Worm (Caenorhabditis elegans) whole organism, late embryonic: ENCODE results near the gene T02H6.8.

Experiments used
- C08G9.2 ChIP-seq: sonication (generic microtip); optimal IDR thresholded peaks from 2 replicates; lab custom pipeline; 2016; ENCODE audit warnings: mild to moderate bottlenecking, missing genetic modification characterization, moderate library complexity, missing compliant biosample characterization
- C38D4.7 ChIP-seq: fragments of 200-800 bp; sonication (Bioruptor generic); optimal IDR thresholded peaks from 2 replicates; lab custom pipeline; 2018; ENCODE audit warnings: mild to moderate bottlenecking, missing genetic modification characterization, moderate library complexity, missing compliant biosample characterization
- K09A11.1 ChIP-seq: sonication (generic microtip); optimal IDR thresholded peaks from 2 replicates; lab custom pipeline; 2017; ENCODE audit warnings: antibody characterized with exemption, mild to moderate bottlenecking, missing genetic modification characterization, missing compliant biosample characterization; ENCODE audit not compliant: insufficient read depth
- Y22D7AL.16 ChIP-seq: sonication (generic microtip); optimal IDR thresholded peaks from 2 replicates; lab custom pipeline; 2016; ENCODE audit warnings: missing genetic modification characterization, missing compliant biosample characterization
- ahr-1 ChIP-seq: sonication (generic microtip); optimal IDR thresholded peaks from 2 replicates; lab custom pipeline; 2016; ENCODE audit warnings: missing genetic modification characterization, missing compliant biosample characterization
- ceh-19 ChIP-seq: fragments of 200-800 bp; sonication (Bioruptor generic); optimal IDR thresholded peaks from 2 replicates; lab custom pipeline; 2018; ENCODE audit warnings: mild to moderate bottlenecking, missing genetic modification characterization, missing compliant biosample characterization
- ceh-24 ChIP-seq: sonication (generic microtip); optimal IDR thresholded peaks from 2 replicates; lab custom pipeline; 2016; ENCODE audit warnings: mild to moderate bottlenecking, missing genetic modification characterization, missing compliant biosample characterization
- ceh-30 ChIP-seq: fragments of 150-350 bp; optimal IDR thresholded peaks from 2 replicates; lab custom pipeline; 2014; ENCODE audit warnings: missing biosample characterization, missing genetic modification characterization
- ceh-31 ChIP-seq: sonication (generic microtip); optimal IDR thresholded peaks from 2 replicates; lab custom pipeline; 2016; ENCODE audit warnings: missing genetic modification characterization, missing compliant biosample characterization
- ceh-34 ChIP-seq: sonication (generic microtip); optimal IDR thresholded peaks from 2 replicates; lab custom pipeline; 2016; ENCODE audit warnings: mild to moderate bottlenecking, missing genetic modification characterization, missing compliant biosample characterization
- ceh-45 ChIP-seq: fragments of 200-800 bp; sonication (Bioruptor generic); IDR thresholded peaks from 2 replicates; pipeline ENCODE4 v1.3.6; 2022; ENCODE audit warnings: missing genetic modification reagents, missing genetic modification characterization, missing compliant biosample characterization
- che-1 ChIP-seq: sonication (generic microtip); optimal IDR thresholded peaks from 2 replicates; lab custom pipeline; 2016; ENCODE audit warnings: mild to moderate bottlenecking, missing genetic modification characterization, missing compliant biosample characterization
- dmd-4 ChIP-seq: sonication (generic microtip); optimal IDR thresholded peaks from 2 replicates; lab custom pipeline; 2016; ENCODE audit warnings: borderline replicate concordance, missing genetic modification characterization, missing compliant biosample characterization
- dve-1 ChIP-seq: sonication (generic microtip); optimal IDR thresholded peaks from 2 replicates; lab custom pipeline; 2017; ENCODE audit warnings: antibody characterized with exemption, mild to moderate bottlenecking, missing genetic modification characterization, missing compliant biosample characterization
- ets-4 ChIP-seq: sonication (generic microtip); optimal IDR thresholded peaks from 2 replicates; lab custom pipeline; 2016; ENCODE audit warnings: missing genetic modification characterization, missing compliant biosample characterization
- eyg-1 ChIP-seq: sonication (generic microtip); optimal IDR thresholded peaks from 2 replicates; lab custom pipeline; 2016; ENCODE audit warnings: missing genotype, missing genetic modification characterization, missing compliant biosample characterization
- fkh-10 ChIP-seq: fragments of 150-350 bp; optimal IDR thresholded peaks from 2 replicates; lab custom pipeline; 2014; ENCODE audit warnings: missing biosample characterization, missing genetic modification reagents, missing genetic modification characterization
- fkh-6 ChIP-seq: sonication (generic microtip); optimal IDR thresholded peaks from 2 replicates; lab custom pipeline; 2016; ENCODE audit warnings: missing genetic modification characterization, missing compliant biosample characterization
- hlh-13 ChIP-seq: fragments of 200-800 bp; sonication (Bioruptor generic); optimal IDR thresholded peaks from 2 replicates; lab custom pipeline; 2018; ENCODE audit warnings: mild to moderate bottlenecking, missing genetic modification characterization, missing compliant biosample characterization
- hlh-15 ChIP-seq: sonication (generic microtip); optimal IDR thresholded peaks from 2 replicates; lab custom pipeline; 2016; ENCODE audit warnings: missing genetic modification characterization, missing compliant biosample characterization
- hlh-30 ChIP-seq: sonication (generic microtip); optimal IDR thresholded peaks from 2 replicates; lab custom pipeline; 2017; ENCODE audit warnings: antibody characterized with exemption, missing genetic modification characterization, missing compliant biosample characterization; ENCODE audit not compliant: insufficient read depth
- hlh-6 ChIP-seq: sonication (generic microtip); optimal IDR thresholded peaks from 2 replicates; lab custom pipeline; 2016; ENCODE audit warnings: missing genotype, missing genetic modification characterization, missing compliant biosample characterization
- nhr-11 ChIP-seq: fragments of 150-350 bp; optimal IDR thresholded peaks from 2 replicates; lab custom pipeline; 2014; ENCODE audit warnings: missing biosample characterization, missing genetic modification characterization
- nhr-232 ChIP-seq: sonication (generic microtip); optimal IDR thresholded peaks from 2 replicates; lab custom pipeline; 2016; ENCODE audit warnings: missing genetic modification characterization, missing compliant biosample characterization
- odd-2 ChIP-seq: sonication (generic microtip); optimal IDR thresholded peaks from 2 replicates; lab custom pipeline; 2017; ENCODE audit warnings: antibody characterized with exemption, mild to moderate bottlenecking, missing genetic modification characterization, missing compliant biosample characterization
- pag-3 ChIP-seq: sonication (generic microtip); optimal IDR thresholded peaks from 2 replicates; lab custom pipeline; 2016; ENCODE audit warnings: missing compliant biosample characterization, missing genetic modification characterization, borderline replicate concordance
- pat-9 ChIP-seq: fragments of 200-800 bp; sonication (Bioruptor generic); optimal IDR thresholded peaks from 2 replicates; lab custom pipeline; 2018; ENCODE audit warnings: mild to moderate bottlenecking, missing genetic modification characterization, moderate library complexity, missing compliant biosample characterization
- pros-1 ChIP-seq: fragments of 150-350 bp; optimal IDR thresholded peaks from 2 replicates; lab custom pipeline; 2014; ENCODE audit warnings: missing biosample characterization, missing genetic modification reagents, missing genetic modification characterization
- ref-2 ChIP-seq: sonication (generic microtip); optimal IDR thresholded peaks from 2 replicates; lab custom pipeline; 2016; ENCODE audit warnings: missing genetic modification characterization, missing compliant biosample characterization
- sdc-2 ChIP-seq: sonication (generic microtip); optimal IDR thresholded peaks from 2 replicates; lab custom pipeline; 2016; ENCODE audit warnings: missing genotype, missing genetic modification characterization, missing compliant biosample characterization
- sox-2 ChIP-seq: fragments of 200-800 bp; sonication (Bioruptor generic); IDR thresholded peaks from 2 replicates; pipeline ENCODE4 v1.3.6; 2022; ENCODE audit warnings: missing genetic modification reagents, missing genetic modification characterization, missing compliant biosample characterization
- sox-4 ChIP-seq: sonication (generic microtip); optimal IDR thresholded peaks from 2 replicates; lab custom pipeline; 2017; ENCODE audit warnings: mild to moderate bottlenecking, missing genetic modification characterization, inconsistent platforms, missing compliant biosample characterization
- syd-9 ChIP-seq: sonication (generic microtip); optimal IDR thresholded peaks from 2 replicates; lab custom pipeline; 2016; ENCODE audit warnings: mild to moderate bottlenecking, missing genetic modification characterization, moderate library complexity, missing compliant biosample characterization
- tbx-7 ChIP-seq: sonication (generic microtip); optimal IDR thresholded peaks from 2 replicates; lab custom pipeline; 2016; ENCODE audit warnings: missing genotype, missing genetic modification characterization, missing compliant biosample characterization
- unc-3 ChIP-seq, 2 experiments: fragments of 200-800 bp in 1 of 2; sonication (Bioruptor generic) in 1 of 2; sonication (generic microtip) in 1 of 2; conservative IDR thresholded peaks in 1 of 2; optimal IDR thresholded peaks in 1 of 2; 2 replicates each; pipeline versions ENCODE4 v1.3.6 to Lab custom; 2016 to 2022; ENCODE audit warnings: missing compliant biosample characterization in 2 of 2, missing genetic modification characterization in 2 of 2, missing genetic modification reagents in 1 of 2
- unc-42 ChIP-seq: sonication (generic microtip); optimal IDR thresholded peaks from 2 replicates; lab custom pipeline; 2016; ENCODE audit warnings: missing genotype, missing genetic modification characterization, missing compliant biosample characterization
- unc-55 ChIP-seq: sonication (generic microtip); optimal IDR thresholded peaks from 2 replicates; lab custom pipeline; 2017; ENCODE audit warnings: missing biosample characterization, missing genetic modification reagents, missing genetic modification characterization
- zip-5 ChIP-seq: sonication (generic microtip); optimal IDR thresholded peaks from 2 replicates; lab custom pipeline; 2016; ENCODE audit warnings: missing genetic modification characterization, missing compliant biosample characterization
- ztf-16 ChIP-seq: sonication (generic microtip); optimal IDR thresholded peaks from 2 replicates; lab custom pipeline; 2017; ENCODE audit warnings: missing genetic modification characterization, missing compliant biosample characterization

The T02H6.8 gene

ce11 chrII:678581-678980 lies 2.1 kb upstream of the T02H6.8 start, which contains the start of gene T02H6.9:
TSS of gene T02H6.9 (plus strand) at chrII:678881.
- TF ChIP-seq unc-3 (GFP tag; conservative IDR thresholded peaks at IDR 0.05; lab: Robert Waterston, UW) (no peak), unc-3 (tag; optimal IDR thresholded peaks at IDR 0.05; lab: Kevin White, UChicago) (no peak), C38D4.7 (GFP tag; lab: Kevin White, UChicago) (no peak), K09A11.1 (tag; lab: Kevin White, UChicago) (no peak), ceh-30 (tag; lab: Kevin White, UChicago) (no peak), ref-2 (tag; lab: Kevin White, UChicago) (no peak), unc-42 (no peak), syd-9 (tag; lab: Kevin White, UChicago) (no peak), hlh-30 (tag; lab: Kevin White, UChicago) (no peak), sox-4 (no peak), eyg-1 (no peak), C08G9.2 (tag; lab: Kevin White, UChicago) (no peak), pros-1 (no peak), hlh-6 (tag; lab: Kevin White, UChicago) (no peak), unc-55 (no peak)

ce11 chrII:682326-682725 lies 1.7 kb downstream of the T02H6.8 start, which contains the start of gene T02H6.7:
TSS of gene T02H6.7 (plus strand) at chrII:682626.
- TF ChIP-seq hlh-30 (tag; lab: Kevin White, UChicago): no peak
- no peak for TF ChIP-seq pat-9 (tag; lab: Kevin White, UChicago)
- TF ChIP-seq hlh-6 (tag; lab: Kevin White, UChicago): no peak
- TF ChIP-seq che-1 (tag; lab: Kevin White, UChicago): no peak
- no peak for TF ChIP-seq hlh-13 (GFP tag; lab: Kevin White, UChicago)
- no peak for TF ChIP-seq ceh-34 (tag; lab: Kevin White, UChicago)
- no peak for TF ChIP-seq nhr-232 (tag; lab: Kevin White, UChicago)
- no peak for TF ChIP-seq pag-3 (tag; lab: Kevin White, UChicago)
- no peak for TF ChIP-seq fkh-6 (tag; lab: Kevin White, UChicago)
- no peak for TF ChIP-seq fkh-10 (GFP tag; lab: Kevin White, UChicago)
- no peak for TF ChIP-seq ceh-45 (GFP tag; lab: Robert Waterston, UW)
- TF ChIP-seq ceh-24 (tag; lab: Kevin White, UChicago): no peak
- no peak for TF ChIP-seq ceh-19
- no peak for TF ChIP-seq ceh-31 (tag; lab: Kevin White, UChicago)
- no peak for TF ChIP-seq sdc-2 (tag; lab: Kevin White, UChicago)
- no peak for TF ChIP-seq dve-1 (tag; lab: Kevin White, UChicago)
- TF ChIP-seq ztf-16: no peak

ce11 chrII:683467-683866 lies 2.8 kb downstream of the T02H6.8 start, which contains the start of gene T02H6.6:
TSS of gene T02H6.6 (plus strand) at chrII:683767.
- TF ChIP-seq nhr-11 (tag; lab: Kevin White, UChicago) (no peak), tbx-7 (no peak), dmd-4 (tag; lab: Kevin White, UChicago) (no peak), ztf-16 (no peak), ets-4 (no peak), zip-5 (tag; lab: Kevin White, UChicago) (no peak), Y22D7AL.16 (tag; lab: Kevin White, UChicago) (no peak), hlh-15 (no peak)

- no peak for TF ChIP-seq ahr-1
- TF ChIP-seq odd-2: no peak
- TF ChIP-seq sox-2: no peak
- TF ChIP-seq hlh-13 (GFP tag; lab: Kevin White, UChicago): no peak
- TF ChIP-seq nhr-232 (tag; lab: Kevin White, UChicago): no peak
- TF ChIP-seq C08G9.2 (tag; lab: Kevin White, UChicago): no peak
These were observed 4.2 kb downstream of the T02H6.8 start, which contains the start of gene T02H6.5 for ce11 chrII:684811-685210. TSS of gene T02H6.5 (plus strand) at chrII:685111.
